Worm (Caenorhabditis elegans) whole organism, L2 larva: ENCODE results near the gene acp-6.
A peak's percentile ranks its signal among the peaks of the same experiment; 100 is the strongest.

Experiments
- C34F6.9 ChIP-seq: fragments of 150-350 bp; optimal IDR thresholded peaks from 2 replicates; lab custom pipeline; 2014; ENCODE audit warnings: missing biosample characterization, missing genetic modification characterization
- F13H6.1 ChIP-seq: sonication (generic microtip); optimal IDR thresholded peaks from 2 replicates; lab custom pipeline; 2016; ENCODE audit warnings: missing genetic modification characterization, missing compliant biosample characterization
- R02D3.7 ChIP-seq: fragments of 150-350 bp; optimal IDR thresholded peaks from 2 replicates; lab custom pipeline; 2014; ENCODE audit warnings: missing biosample characterization, missing genetic modification characterization
- Y55F3AM.14 ChIP-seq: fragments of 200-800 bp; sonication (Bioruptor generic); optimal IDR thresholded peaks from 2 replicates; lab custom pipeline; 2018; ENCODE audit warnings: mild to moderate bottlenecking, missing genetic modification characterization, missing compliant biosample characterization
- ZK546.5 ChIP-seq: sonication (generic microtip); optimal IDR thresholded peaks from 2 replicates; lab custom pipeline; 2017; ENCODE audit warnings: missing biosample characterization, missing genetic modification characterization
- alr-1 ChIP-seq: fragments of 150-350 bp; optimal IDR thresholded peaks from 2 replicates; lab custom pipeline; 2014; ENCODE audit warnings: missing biosample characterization, missing genetic modification characterization
- aly-2 ChIP-seq: fragments of 150-350 bp; optimal IDR thresholded peaks from 2 replicates; lab custom pipeline; 2014; ENCODE audit warnings: missing biosample characterization, missing genetic modification characterization
- ama-1 ChIP-seq: fragments of 150-350 bp; optimal IDR thresholded peaks from 2 replicates; lab custom pipeline; 2018; ENCODE audit warnings: inconsistent platforms
- blmp-1 ChIP-seq: sonication (generic microtip); optimal IDR thresholded peaks from 2 replicates; lab custom pipeline; 2017; ENCODE audit warnings: missing genetic modification characterization, mild to moderate bottlenecking, missing compliant biosample characterization, antibody characterized with exemption, moderate library complexity; ENCODE audit not compliant: insufficient read depth
- ceh-16 ChIP-seq: fragments of 150-350 bp; optimal IDR thresholded peaks from 2 replicates; lab custom pipeline; 2014; ENCODE audit warnings: missing biosample characterization, missing genetic modification characterization
- ceh-82 ChIP-seq: fragments of 150-350 bp; optimal IDR thresholded peaks from 2 replicates; lab custom pipeline; 2014; ENCODE audit warnings: missing biosample characterization, missing genetic modification characterization
- crh-2 ChIP-seq: sonication (generic microtip); optimal IDR thresholded peaks from 2 replicates; lab custom pipeline; 2017; ENCODE audit warnings: missing biosample characterization, missing genetic modification characterization
- dmd-4 ChIP-seq: sonication (generic microtip); optimal IDR thresholded peaks from 2 replicates; lab custom pipeline; 2017; ENCODE audit warnings: missing biosample characterization, missing genetic modification characterization
- egl-27 ChIP-seq: sonication (generic microtip); optimal IDR thresholded peaks from 3 replicates; lab custom pipeline; 2017; ENCODE audit warnings: missing biosample characterization, missing genetic modification reagents, missing genetic modification characterization
- elt-1 ChIP-seq: fragments of 150-350 bp; optimal IDR thresholded peaks from 2 replicates; lab custom pipeline; 2014; ENCODE audit warnings: missing biosample characterization, missing genetic modification characterization
- elt-3 ChIP-seq: sonication (generic microtip); optimal IDR thresholded peaks from 2 replicates; lab custom pipeline; 2017; ENCODE audit warnings: missing biosample characterization, missing genetic modification characterization
- fos-1 ChIP-seq: fragments of 150-350 bp; optimal IDR thresholded peaks from 2 replicates; lab custom pipeline; 2014; ENCODE audit warnings: missing biosample characterization, missing genetic modification characterization
- gmeb-1 ChIP-seq: fragments of 150-350 bp; optimal IDR thresholded peaks from 2 replicates; lab custom pipeline; 2014; ENCODE audit warnings: missing biosample characterization, missing genetic modification characterization
- lin-39 ChIP-seq: fragments of 150-350 bp; optimal IDR thresholded peaks from 2 replicates; lab custom pipeline; 2014; ENCODE audit warnings: missing biosample characterization, missing genetic modification reagents, missing genetic modification characterization
- lsy-2 ChIP-seq, 2 experiments: fragments of 150-350 bp in 1 of 2; sonication (generic microtip) in 1 of 2; optimal IDR thresholded peaks; 2 replicates each; lab custom pipeline; 2014 to 2017; ENCODE audit warnings: missing biosample characterization in 2 of 2, missing genetic modification characterization in 2 of 2
- mab-5 ChIP-seq: fragments of 150-350 bp; optimal IDR thresholded peaks from 2 replicates; lab custom pipeline; 2014; ENCODE audit warnings: missing biosample characterization, missing genetic modification characterization
- mbf-1 ChIP-seq: sonication (generic microtip); optimal IDR thresholded peaks from 2 replicates; lab custom pipeline; 2017; ENCODE audit warnings: missing biosample characterization, missing genetic modification characterization
- mdl-1 ChIP-seq, 2 experiments: fragments of 150-350 bp in 1 of 2; sonication (generic microtip) in 1 of 2; optimal IDR thresholded peaks; 2 replicates each; lab custom pipeline; 2017; ENCODE audit warnings: missing biosample characterization in 2 of 2, missing genetic modification characterization in 2 of 2
- nhr-10 ChIP-seq: sonication (generic microtip); optimal IDR thresholded peaks from 2 replicates; lab custom pipeline; 2017; ENCODE audit warnings: missing biosample characterization, missing genetic modification characterization
- nhr-11 ChIP-seq: fragments of 150-350 bp; optimal IDR thresholded peaks from 2 replicates; lab custom pipeline; 2014; ENCODE audit warnings: missing biosample characterization, missing genetic modification characterization
- nhr-12 ChIP-seq: fragments of 150-350 bp; optimal IDR thresholded peaks from 2 replicates; lab custom pipeline; 2014; ENCODE audit warnings: missing biosample characterization, missing genetic modification characterization
- nhr-129 ChIP-seq: fragments of 150-350 bp; optimal IDR thresholded peaks from 2 replicates; lab custom pipeline; 2014; ENCODE audit warnings: missing biosample characterization, missing genetic modification characterization
- nhr-23 ChIP-seq: fragments of 150-350 bp; optimal IDR thresholded peaks from 2 replicates; lab custom pipeline; 2014; ENCODE audit warnings: missing biosample characterization, missing genetic modification reagents, missing genetic modification characterization
- nhr-237 ChIP-seq: fragments of 150-350 bp; optimal IDR thresholded peaks from 2 replicates; lab custom pipeline; 2014; ENCODE audit warnings: missing biosample characterization, missing genetic modification characterization
- nhr-25 ChIP-seq: fragments of 150-350 bp; sonication (generic microtip); optimal IDR thresholded peaks from 3 replicates; lab custom pipeline; 2014; ENCODE audit warnings: missing biosample characterization, missing genetic modification characterization
- nhr-77 ChIP-seq: fragments of 150-350 bp; optimal IDR thresholded peaks from 2 replicates; lab custom pipeline; 2014; ENCODE audit warnings: missing biosample characterization, missing genetic modification characterization
- peb-1 ChIP-seq: fragments of 150-350 bp; optimal IDR thresholded peaks from 2 replicates; lab custom pipeline; 2014; ENCODE audit warnings: missing biosample characterization, missing genetic modification characterization
- sem-4 ChIP-seq: fragments of 150-350 bp; optimal IDR thresholded peaks from 2 replicates; lab custom pipeline; 2014; ENCODE audit warnings: missing biosample characterization, missing genetic modification reagents, missing genetic modification characterization
- skn-1 ChIP-seq: sonication (generic microtip); optimal IDR thresholded peaks from 2 replicates; lab custom pipeline; 2017; ENCODE audit warnings: missing biosample characterization, missing genetic modification characterization
- sma-3 ChIP-seq: sonication (generic microtip); optimal IDR thresholded peaks from 2 replicates; lab custom pipeline; 2016; ENCODE audit warnings: missing genetic modification reagents, missing genetic modification characterization, missing compliant biosample characterization
- sma-9 ChIP-seq, 2 experiments: fragments of 150-350 bp in 1 of 2; sonication (generic microtip) in 1 of 2; optimal IDR thresholded peaks; 2 replicates each; lab custom pipeline; 2014 to 2016; ENCODE audit warnings: missing genetic modification characterization in 2 of 2, mild to moderate bottlenecking in 1 of 2, missing biosample characterization in 1 of 2, missing compliant biosample characterization in 1 of 2, missing genetic modification reagents in 1 of 2, moderate library complexity in 1 of 2
- snpc-4 ChIP-seq: fragments of 150-350 bp; optimal IDR thresholded peaks from 2 replicates; lab custom pipeline; 2014; ENCODE audit warnings: missing biosample characterization, missing genetic modification characterization
- unc-39 ChIP-seq: fragments of 150-350 bp; optimal IDR thresholded peaks from 2 replicates; lab custom pipeline; 2014; ENCODE audit warnings: missing biosample characterization, missing genetic modification characterization
- unc-55 ChIP-seq: fragments of 150-350 bp; sonication (generic microtip); optimal IDR thresholded peaks from 3 replicates; lab custom pipeline; 2014; ENCODE audit warnings: missing biosample characterization, missing genetic modification reagents, missing genetic modification characterization
- unc-62 ChIP-seq: fragments of 150-350 bp; optimal IDR thresholded peaks from 2 replicates; lab custom pipeline; 2014; ENCODE audit warnings: missing biosample characterization, missing genetic modification reagents, missing genetic modification characterization
- zag-1 ChIP-seq: fragments of 150-350 bp; optimal IDR thresholded peaks from 2 replicates; lab custom pipeline; 2014; ENCODE audit warnings: missing biosample characterization, missing genetic modification characterization
- ztf-1 ChIP-seq: fragments of 200-800 bp; sonication (Bioruptor generic); conservative IDR thresholded peaks from 2 replicates; pipeline ENCODE4 v1.3.6; 2022; ENCODE audit warnings: missing genetic modification characterization, missing compliant biosample characterization
- ztf-4 ChIP-seq: fragments of 150-350 bp; optimal IDR thresholded peaks from 2 replicates; lab custom pipeline; 2014; ENCODE audit warnings: missing biosample characterization, missing genetic modification characterization

acp-6 gene

ce11 chrIV:6464005-6464404 is 38.1 kb upstream of the acp-6 start, which contains the start of gene acr-25:
TSS of gene acr-25 (plus strand) at chrIV:6464305.
- TF ChIP-seq blmp-1 (no peak), mdl-1 (tag; optimal IDR thresholded peaks at IDR 0.05; lab: Kevin White, UChicago) (no peak), gmeb-1 (tag; lab: Kevin White, UChicago) (no peak), ztf-1 (GFP tag; lab: Robert Waterston, UW) (no peak), nhr-12 (tag; lab: Kevin White, UChicago) (no peak), nhr-10 (tag; lab: Kevin White, UChicago) (no peak)

ce11 chrIV:6460596-6460995 is 34.7 kb upstream of the acp-6 start:
- no peak for TF ChIP-seq nhr-23 (tag; lab: Kevin White, UChicago)
- TF ChIP-seq ama-1 (lab: Kevin White, UChicago): no peak
- TF ChIP-seq Y55F3AM.14: no peak
- no peak for TF ChIP-seq sem-4 (tag; lab: Kevin White, UChicago)
- TF ChIP-seq crh-2 (tag; lab: Kevin White, UChicago): no peak
- no peak for TF ChIP-seq mab-5 (tag; lab: Kevin White, UChicago)
- TF ChIP-seq fos-1 (tag; lab: Kevin White, UChicago): no peak
- TF ChIP-seq elt-3 (tag; lab: Kevin White, UChicago): no peak
- TF ChIP-seq sma-9 (GFP tag; optimal IDR thresholded peaks at IDR 0.05; lab: Kevin White, UChicago): no peak
- no peak for TF ChIP-seq sma-9 (tag; optimal IDR thresholded peaks at IDR 0.05; lab: Kevin White, UChicago)
- TF ChIP-seq nhr-12 (tag; lab: Kevin White, UChicago): no peak
- no peak for TF ChIP-seq ZK546.5 (tag; lab: Kevin White, UChicago)
- no peak for TF ChIP-seq elt-1 (tag; lab: Kevin White, UChicago)
- TF ChIP-seq unc-55 (GFP tag; lab: Kevin White, UChicago): no peak
- no peak for TF ChIP-seq R02D3.7
- TF ChIP-seq snpc-4: no peak
- TF ChIP-seq nhr-237: no peak
- TF ChIP-seq F13H6.1 (tag; lab: Kevin White, UChicago): no peak
- TF ChIP-seq nhr-11: no peak
- no peak for TF ChIP-seq aly-2 (tag; lab: Kevin White, UChicago)
- TF ChIP-seq, all 48 proteins: peak for 0

ce11 chrIV:6457472-6457871 is 31.5 kb upstream of the acp-6 start, which contains the start of gene lgc-10:
TSS of gene lgc-10 (minus strand) at chrIV:6457572.
- TF ChIP-seq lin-39 (tag; lab: Kevin White, UChicago) (no peak), nhr-237 (no peak)

- no peak for TF ChIP-seq skn-1 (tag; lab: Kevin White, UChicago)
- TF ChIP-seq nhr-77 (tag; lab: Kevin White, UChicago): no peak
- no peak for TF ChIP-seq ama-1 (lab: Kevin White, UChicago)
- TF ChIP-seq ZK546.5 (tag; lab: Kevin White, UChicago): no peak
- no peak for TF ChIP-seq sma-9 (GFP tag; optimal IDR thresholded peaks at IDR 0.05; lab: Kevin White, UChicago)
- no peak for TF ChIP-seq sma-9 (tag; optimal IDR thresholded peaks at IDR 0.05; lab: Kevin White, UChicago)
- TF ChIP-seq ztf-1 (GFP tag; lab: Robert Waterston, UW): no peak
- no peak for TF ChIP-seq R02D3.7
- TF ChIP-seq C34F6.9 (tag; lab: Kevin White, UChicago): no peak
Observed at ce11 chrIV:6443018-6443417, 17.1 kb upstream of the acp-6 start.

- TF ChIP-seq unc-39 (no peak), alr-1 (tag; lab: Kevin White, UChicago) (no peak), nhr-129 (tag; lab: Kevin White, UChicago) (no peak), lsy-2 (tag; optimal IDR thresholded peaks at IDR 0.05; lab: Kevin White, UChicago) (peak; percentile 21 to 39), egl-27 (tag; lab: Kevin White, UChicago) (no peak), ZK546.5 (tag; lab: Kevin White, UChicago) (no peak), nhr-77 (tag; lab: Kevin White, UChicago) (no peak), zag-1 (no peak), nhr-25 (no peak), ama-1 (lab: Kevin White, UChicago) (no peak), skn-1 (tag; lab: Kevin White, UChicago) (no peak), sma-9 (GFP tag; optimal IDR thresholded peaks at IDR 0.05; lab: Kevin White, UChicago) (peak; percentile 42), sma-9 (tag; optimal IDR thresholded peaks at IDR 0.05; lab: Kevin White, UChicago) (no peak), nhr-23 (tag; lab: Kevin White, UChicago) (no peak), sma-3 (GFP tag; lab: Kevin White, UChicago) (no peak), elt-1 (tag; lab: Kevin White, UChicago) (no peak), nhr-237 (no peak), unc-62 (GFP tag; lab: Kevin White, UChicago) (no peak), C34F6.9 (tag; lab: Kevin White, UChicago) (peak; percentile 2), dmd-4 (tag; lab: Kevin White, UChicago) (no peak), peb-1 (no peak), sem-4 (tag; lab: Kevin White, UChicago) (no peak), ceh-16 (tag; lab: Kevin White, UChicago) (no peak), mbf-1 (no peak), nhr-10 (tag; lab: Kevin White, UChicago) (no peak), crh-2 (tag; lab: Kevin White, UChicago) (no peak), blmp-1 (no peak), Y55F3AM.14 (no peak), ztf-4 (no peak), ceh-82 (tag; lab: Kevin White, UChicago) (no peak)
Observed at ce11 chrIV:6442016-6442618, 16.2 kb upstream of the acp-6 start.
